Fruit fly (Drosophila melanogaster) whole organism, larva: Measurements from ENCODE around the gene spag4.

Experiments
- noc ChIP-seq: fragments of 200-800 bp; sonication (Bioruptor generic); optimal IDR thresholded peaks from 3 replicates; lab custom pipeline; 2019; ENCODE audit warnings: missing biosample characterization, mild to moderate bottlenecking, missing genetic modification characterization, moderate library complexity

spag4 gene

DNA sequence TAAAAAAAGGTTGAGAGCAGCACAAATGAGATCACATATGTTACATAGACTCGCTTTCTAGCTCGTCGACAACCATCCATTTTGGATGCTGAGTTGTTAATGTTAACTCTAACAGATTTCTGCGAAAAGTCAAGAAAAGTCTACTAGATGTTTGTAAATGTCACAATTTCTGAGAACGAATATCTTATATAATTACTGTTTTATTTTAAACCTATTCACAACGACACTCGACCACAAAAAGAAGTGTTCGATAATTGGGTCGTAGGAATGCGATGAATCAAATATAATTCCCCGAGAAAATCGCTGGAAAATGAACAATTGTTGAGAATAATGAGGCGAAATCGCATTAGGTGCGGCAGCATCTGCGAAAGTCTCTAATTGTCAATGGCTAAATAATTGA is at the start of gene spag4:
Gene spag4 (minus strand): TSS at position 101 of the 400 bp plus-strand sequence.
- no peak for TF ChIP-seq noc (tag; lab: Kevin White, UChicago)

DNA sequence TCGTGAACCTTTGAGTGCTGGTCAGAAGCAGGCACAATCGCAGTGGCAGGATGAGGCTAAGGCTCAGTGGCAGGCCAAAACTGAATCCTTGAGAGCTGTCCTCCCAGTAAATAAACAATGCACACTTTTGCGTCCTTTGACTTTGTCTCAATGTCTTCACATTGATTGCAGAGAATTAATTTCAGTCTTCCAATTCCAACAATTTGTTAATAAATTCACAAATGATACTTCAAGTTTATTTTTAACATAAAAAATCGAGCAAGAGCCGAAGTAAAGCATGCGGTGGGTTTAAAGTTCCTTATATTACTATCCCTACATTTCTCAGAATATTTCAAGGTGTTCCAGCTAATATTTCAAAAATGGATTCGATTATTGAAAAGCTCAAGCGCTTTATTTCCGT is 45.5 kb upstream of the spag4 start, which contains the start of gene CG43167:
Gene CG43167 (plus strand): TSS at position 301 of the 400 bp plus-strand sequence.
- TF ChIP-seq noc (tag; lab: Kevin White, UChicago) = no peak

DNA sequence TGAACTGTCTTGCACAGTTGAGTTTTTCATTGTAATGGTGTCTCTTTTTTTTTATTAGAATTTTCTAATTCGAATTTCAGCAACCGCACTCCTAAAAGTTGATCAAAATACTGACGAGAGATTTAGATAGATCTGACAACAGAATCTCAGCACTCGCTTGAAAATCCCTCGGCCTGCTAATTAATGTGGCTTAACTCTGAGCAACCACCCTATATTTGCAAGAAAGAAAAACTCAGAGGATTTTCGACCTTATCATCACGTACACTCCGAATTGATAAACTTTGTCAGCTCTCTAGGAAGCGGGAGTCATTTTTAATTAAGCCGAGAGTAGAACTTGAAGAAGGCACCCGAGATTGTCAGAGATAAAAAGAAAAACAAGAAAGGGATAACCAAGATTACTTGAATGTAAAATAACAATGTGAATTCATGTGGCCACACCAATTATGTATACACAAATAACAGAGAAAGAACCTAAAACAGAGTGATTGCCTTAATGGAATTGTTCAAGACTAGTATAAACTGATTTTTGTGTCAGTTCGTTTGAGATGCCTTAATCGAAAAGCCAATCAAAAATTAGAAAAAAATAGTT is 40.4 kb upstream of the spag4 start, which contains the start of the genes CG12307 and CG4983:
Gene CG12307 (minus strand): TSS at position 101 of the 589 bp plus-strand sequence.
Gene CG4983 (plus strand): TSS at position 539 of the 589 bp plus-strand sequence.
- no peak for TF ChIP-seq noc (tag; lab: Kevin White, UChicago)

DNA sequence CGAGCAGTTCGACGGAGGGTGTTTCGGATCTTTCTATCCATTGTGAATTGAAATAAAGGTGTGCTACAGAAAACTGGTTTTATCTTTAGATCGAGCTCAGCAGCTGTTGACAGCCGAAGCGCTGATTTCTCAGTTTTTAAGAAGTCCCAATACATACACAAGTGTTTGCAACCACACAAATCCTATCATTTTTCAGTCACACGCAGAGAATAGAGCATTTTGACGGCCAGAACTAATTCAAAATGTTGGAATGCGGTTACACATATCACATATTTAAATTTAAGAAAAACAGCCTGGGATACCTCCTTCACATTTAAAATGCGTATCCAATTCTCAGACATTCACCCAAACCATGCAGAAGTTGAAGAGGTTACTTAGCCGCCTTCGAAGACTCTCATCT is 37.2 kb upstream of the spag4 start, which contains the start of gene CG6614:
Gene CG6614 (minus strand): TSS at position 101 of the 400 bp plus-strand sequence.
- TF ChIP-seq noc (tag; lab: Kevin White, UChicago) = no peak

DNA sequence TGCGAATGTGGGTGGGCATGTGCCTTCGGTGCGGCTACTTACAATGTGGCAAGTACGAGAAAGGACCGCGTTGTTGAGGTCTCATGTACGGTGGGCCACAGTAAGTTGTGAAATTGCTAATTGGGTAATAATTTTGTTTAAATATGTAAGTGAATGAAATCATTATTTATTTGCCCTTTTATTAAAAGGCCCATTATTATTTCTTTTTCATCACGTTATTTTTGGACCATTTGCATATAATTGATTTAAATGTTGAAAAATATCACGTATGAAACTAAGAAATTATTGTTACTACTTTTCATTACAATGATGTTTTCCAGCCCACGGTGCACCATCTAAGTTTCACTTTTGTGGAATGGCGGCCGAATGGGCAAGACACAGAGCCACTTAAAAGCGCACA is 16.7 kb upstream of the spag4 start:
- no peak for TF ChIP-seq noc (tag; lab: Kevin White, UChicago)

DNA sequence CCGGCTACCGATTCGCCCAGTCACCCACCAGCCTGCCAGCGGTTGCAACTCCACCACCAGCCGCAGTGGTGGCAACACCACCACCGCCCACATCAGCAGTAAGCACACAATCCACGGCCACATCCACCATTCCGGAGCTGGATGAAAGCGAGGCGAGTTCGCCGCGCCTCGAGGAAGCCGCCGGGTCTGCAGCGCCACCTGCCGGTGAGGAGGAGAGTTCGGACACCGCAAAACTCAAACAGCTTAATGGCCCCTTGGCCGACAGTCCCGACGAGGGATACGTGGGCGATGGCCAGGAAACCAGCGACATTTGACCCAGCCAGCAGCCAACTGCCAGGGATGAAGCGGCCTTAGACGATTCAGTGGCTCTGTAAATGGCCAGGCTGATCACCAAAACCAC is 12.6 kb upstream of the spag4 start:
- no peak for TF ChIP-seq noc (tag; lab: Kevin White, UChicago)

DNA sequence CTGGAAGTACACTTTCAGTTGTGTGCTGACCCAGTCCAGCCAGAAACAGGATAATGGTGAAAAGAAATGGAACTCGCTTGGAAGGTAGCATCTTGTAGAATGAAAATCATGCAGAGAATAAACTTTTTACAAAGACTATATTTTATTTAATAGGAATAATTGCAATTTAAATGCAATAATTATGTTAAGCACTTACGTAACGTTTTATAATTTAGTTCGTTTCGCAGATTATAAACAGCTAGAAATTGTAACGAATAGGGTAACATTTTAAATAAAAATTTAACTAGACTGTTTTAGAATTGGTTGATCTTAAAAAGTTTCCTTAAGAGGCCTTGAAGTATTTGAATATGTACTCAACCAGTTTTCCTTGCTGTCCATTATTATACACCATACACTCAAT is 20.0 kb downstream of the spag4 start, which contains the start of gene Acp33A:
Gene Acp33A (minus strand): TSS at position 101 of the 400 bp plus-strand sequence.
- TF ChIP-seq noc (tag; lab: Kevin White, UChicago) = no peak

DNA sequence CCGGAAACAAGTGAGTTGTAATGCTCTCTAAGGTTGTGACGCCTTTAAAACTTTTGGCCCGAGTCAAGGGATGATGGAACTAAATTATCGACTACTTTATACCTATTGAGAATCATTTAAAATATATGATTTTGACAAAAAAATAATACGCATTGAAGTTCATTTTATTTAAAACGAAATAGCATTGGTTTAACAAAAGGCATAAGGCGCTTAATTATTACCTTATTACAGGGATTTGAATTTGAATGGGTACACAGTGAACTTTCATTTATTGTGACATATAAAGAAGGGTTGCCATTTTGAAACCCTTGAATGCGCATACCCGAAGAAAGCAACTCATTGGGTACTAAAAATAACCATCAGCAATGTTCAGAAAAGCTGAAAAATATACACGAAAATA is 22.5 kb downstream of the spag4 start:
- no peak for TF ChIP-seq noc (tag; lab: Kevin White, UChicago)

DNA sequence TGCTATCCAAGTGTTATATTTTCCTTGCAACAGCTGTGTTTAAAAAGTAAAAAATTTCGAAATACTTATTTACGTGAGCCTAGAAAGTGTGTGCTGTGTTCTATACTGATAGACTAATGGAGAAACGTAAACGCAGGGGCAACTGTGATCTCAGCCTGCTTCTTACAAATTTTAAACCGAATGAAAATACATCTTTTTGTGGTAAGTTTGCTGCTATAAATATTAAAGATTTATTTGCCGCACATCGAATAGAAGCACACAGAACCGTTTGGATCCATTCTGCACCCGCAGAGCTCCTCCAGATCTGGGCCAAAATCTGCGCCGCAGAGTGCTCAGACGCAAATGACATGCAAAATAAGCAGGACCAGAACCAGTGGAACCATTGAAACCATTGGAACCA is 24.8 kb downstream of the spag4 start, which contains the start of gene Mst33A:
Gene Mst33A (minus strand): TSS at position 101 of the 400 bp plus-strand sequence.
- no peak for TF ChIP-seq noc (tag; lab: Kevin White, UChicago)

DNA sequence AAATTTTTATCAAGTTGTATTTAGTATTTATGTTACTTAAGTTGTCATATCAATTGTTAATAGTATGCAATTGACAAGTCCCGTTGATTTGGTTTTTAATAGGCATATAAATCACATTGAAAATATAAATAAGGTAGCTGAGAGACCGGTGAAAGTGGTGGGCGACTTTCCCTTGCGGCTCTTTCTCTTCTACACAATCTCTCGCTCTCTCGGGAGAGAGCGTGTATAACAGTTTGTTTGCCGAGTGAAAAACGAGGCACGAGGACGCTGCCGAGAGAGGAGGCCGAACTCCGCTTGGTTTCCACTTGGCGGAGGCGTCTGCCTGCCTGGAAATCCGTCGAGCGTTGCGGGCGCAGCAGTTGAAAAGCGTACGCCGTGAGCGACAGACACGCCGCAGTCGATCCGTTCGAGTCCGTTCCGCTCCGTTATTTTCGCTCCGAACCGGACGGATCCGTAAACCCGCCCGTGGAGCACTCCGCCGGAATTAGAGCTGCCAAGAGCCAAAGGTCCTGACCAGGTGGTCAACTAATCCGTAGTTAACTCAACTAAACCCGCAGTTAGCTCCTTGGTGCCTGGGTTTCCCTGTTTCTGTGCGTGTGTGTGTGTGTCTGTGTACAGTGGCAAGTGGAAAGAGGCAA is 29.8 kb downstream of the spag4 start, which contains the start of gene kek2:
Gene kek2 (plus strand): TSS at position 321 of the 638 bp plus-strand sequence.
- TF ChIP-seq noc (tag; lab: Kevin White, UChicago) = no peak
